Fruit fly (Drosophila melanogaster): ENCODE results near the gene Naa30A.
A peak's percentile ranks its signal among the peaks of the same experiment; 100 is the strongest.

Naa30A gene

dm6 chrX:1380350-1381060, 38.6 kb downstream of the Naa30A start, which contains the start of the genes CG3719 and CG32813 (continued):
- TF ChIP-seq CG1602 (GFP tag; optimal IDR thresholded peaks at IDR 0.05) (no peak), ci (GFP tag; IDR thresholded peaks at IDR 0.05) (peak; percentile 12; the same call in 1 of the 3 replicates), hbn (GFP tag; IDR thresholded peaks at IDR 0.05; ENCODE audit: partially characterized antibody) (no peak), HmgZ (tag; optimal IDR thresholded peaks at IDR 0.05) (peak; percentile 68), CG17568 (GFP tag; optimal IDR thresholded peaks at IDR 0.05) (no peak), CG7556 (GFP tag; optimal IDR thresholded peaks at IDR 0.05) (peak; percentile 30), shn (GFP tag; optimal IDR thresholded peaks at IDR 0.05) (peak; percentile 12), cas (GFP tag; IDR thresholded peaks at IDR 0.05) (no peak), CG11560 (tag; IDR thresholded peaks at IDR 0.05) (no peak), pnt (GFP tag; optimal IDR thresholded peaks at IDR 0.05) (no peak), CG15073 (GFP tag; optimal IDR thresholded peaks at IDR 0.05) (no peak), cg (GFP tag; optimal IDR thresholded peaks at IDR 0.05) (no peak), CG11247 (GFP tag; IDR thresholded peaks at IDR 0.05) (no peak), bcd (GFP tag; optimal IDR thresholded peaks at IDR 0.05) (peak; percentile 6), mam (GFP tag; optimal IDR thresholded peaks at IDR 0.05) (peak; percentile 54), Max (GFP tag; optimal IDR thresholded peaks at IDR 0.05) (peak; percentile 5), Ada2b (GFP tag; IDR thresholded peaks at IDR 0.05) (no peak), Gsc (GFP tag; IDR thresholded peaks at IDR 0.05) (no peak), Sin3A (optimal IDR thresholded peaks at IDR 0.05) (peak; percentile 71), CG2889 (GFP tag; IDR thresholded peaks at IDR 0.05) (no peak), eve (GFP tag; optimal IDR thresholded peaks at IDR 0.05) (no peak)

DNA sequence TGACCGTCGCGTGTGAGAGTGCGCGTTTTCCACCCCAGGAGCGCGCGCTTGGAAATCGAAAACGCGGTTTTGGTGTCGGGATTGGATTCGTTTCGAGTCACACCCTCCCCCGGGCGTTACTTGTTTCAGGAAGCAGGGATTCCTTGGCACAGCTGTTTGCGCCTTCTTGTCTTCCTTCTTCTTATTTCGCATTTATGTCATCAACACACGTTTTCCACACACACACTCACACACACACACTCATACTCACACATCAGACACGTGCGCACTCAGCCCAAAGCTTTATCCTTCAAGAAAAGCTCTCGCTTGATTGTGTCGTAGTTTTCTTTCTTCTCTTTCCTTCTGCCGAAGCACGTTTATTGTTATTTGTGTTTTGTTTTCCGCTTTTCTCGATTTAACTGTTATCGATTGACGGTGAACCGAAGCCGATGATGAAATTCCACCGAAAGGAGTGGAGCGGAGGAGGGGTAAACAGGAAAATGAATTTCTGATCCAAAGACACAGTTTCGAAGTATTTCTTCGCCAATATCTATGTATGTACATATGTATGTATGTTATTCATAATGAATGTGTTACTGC, 39.6 kb downstream of the Naa30A start:
- no peak for TF ChIP-seq Six4 (GFP tag; optimal IDR thresholded peaks at IDR 0.05)
- TF ChIP-seq CG10267 (tag; optimal IDR thresholded peaks at IDR 0.05), result no peak
- no peak for TF ChIP-seq Blimp-1 (GFP tag; optimal IDR thresholded peaks at IDR 0.05)
- no peak for TF ChIP-seq CG18764 (GFP tag; optimal IDR thresholded peaks at IDR 0.05)
- TF ChIP-seq ato (GFP tag; IDR thresholded peaks at IDR 0.05; ENCODE audit: partially characterized antibody), result no peak
- TF ChIP-seq sens (GFP tag), result no peak
- peak; percentile 59 for TF ChIP-seq cg (GFP tag; optimal IDR thresholded peaks at IDR 0.05)
- peak; percentile 30 for TF ChIP-seq ewg (GFP tag; optimal IDR thresholded peaks at IDR 0.05)
- TF ChIP-seq CG6175 (GFP tag; IDR thresholded peaks at IDR 0.05), result no peak
- peak; percentile 56 for TF ChIP-seq nerfin-1 (tag; optimal IDR thresholded peaks at IDR 0.05)
- no peak for TF ChIP-seq CG8290 (GFP tag; optimal IDR thresholded peaks at IDR 0.05)
- TF ChIP-seq CG8290 (tag; optimal IDR thresholded peaks at IDR 0.05), result no peak
- peak in 1 of 2 experiments; percentile 10 for TF ChIP-seq crp (GFP tag; optimal IDR thresholded peaks at IDR 0.05)
- TF ChIP-seq CG3838 (GFP tag; optimal IDR thresholded peaks at IDR 0.05), result no peak
- no peak for TF ChIP-seq Poxn (GFP tag; IDR thresholded peaks at IDR 0.05)
- no peak for TF ChIP-seq CG8089 (GFP tag; optimal IDR thresholded peaks at IDR 0.05)
- TF ChIP-seq p53 (GFP tag; optimal IDR thresholded peaks at IDR 0.05), result no peak
- peak; percentile 87 for TF ChIP-seq pros (GFP tag; optimal IDR thresholded peaks at IDR 0.05)
- TF ChIP-seq onecut (GFP tag; IDR thresholded peaks at IDR 0.05), result peak; percentile 64; the same call in 1 of the 2 replicates
- TF ChIP-seq Hey (tag; optimal IDR thresholded peaks at IDR 0.05), result peak; percentile 27
- no peak for TF ChIP-seq sim (GFP tag; IDR thresholded peaks at IDR 0.05)
- TF ChIP-seq abd-A (tag; optimal IDR thresholded peaks at IDR 0.05), result peak; percentile 66
- no peak for TF ChIP-seq oc (tag; optimal IDR thresholded peaks at IDR 0.05)
- TF ChIP-seq cwo (GFP tag; optimal IDR thresholded peaks at IDR 0.05), result peak; percentile 53
- TF ChIP-seq BtbVII (GFP tag; optimal IDR thresholded peaks at IDR 0.05), result no peak
- TF ChIP-seq wek (GFP tag; optimal IDR thresholded peaks at IDR 0.05), result no peak
- no peak for TF ChIP-seq CG7372 (GFP tag; IDR thresholded peaks at IDR 0.05)
- no peak for TF ChIP-seq sqz (GFP tag; optimal IDR thresholded peaks at IDR 0.05)
- no peak for TF ChIP-seq run (tag; optimal IDR thresholded peaks at IDR 0.05)
- TF ChIP-seq CG8281 (tag; optimal IDR thresholded peaks at IDR 0.05), result no peak

Measured in whole organism, embryonic.